Worm (Caenorhabditis elegans): Measurements from ENCODE around the gene sre-26.

DNA sequence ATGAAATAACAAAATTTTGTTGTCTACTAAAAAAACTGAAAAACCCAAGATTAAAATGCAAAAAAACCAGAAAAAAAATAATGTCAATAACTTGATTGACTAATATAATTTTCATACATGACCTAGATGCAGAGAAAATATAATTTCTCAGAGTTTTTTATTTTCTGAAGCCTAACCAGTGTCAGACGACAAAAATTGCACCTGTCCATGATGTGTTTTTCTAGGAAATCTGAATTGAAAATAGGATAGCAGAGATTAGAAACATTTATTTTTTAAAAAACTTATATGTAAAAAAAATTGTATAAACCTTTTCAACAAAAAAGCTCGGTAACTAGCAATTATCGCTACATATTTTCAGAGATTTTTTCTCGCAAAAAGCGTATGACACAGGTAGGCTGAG is 2.4 kb downstream of the sre-26 start:
- TF ChIP-seq rpc-1 (optimal IDR thresholded peaks at IDR 0.05), result no peak
- no peak for TF ChIP-seq rpc-1 (tag; optimal IDR thresholded peaks at IDR 0.05)
- no peak for TF ChIP-seq rcor-1 (GFP tag; IDR thresholded peaks at IDR 0.05)
- TF ChIP-seq C17E4.6 (GFP tag; IDR thresholded peaks at IDR 0.05), result no peak
- TF ChIP-seq madf-3 (GFP tag; IDR thresholded peaks at IDR 0.05), result no peak
- TF ChIP-seq nfya-2 (GFP tag; IDR thresholded peaks at IDR 0.05), result no peak
- no peak for TF ChIP-seq hsf-1 (GFP tag; IDR thresholded peaks at IDR 0.05)
- no peak for TF ChIP-seq efl-1 (GFP tag; optimal IDR thresholded peaks at IDR 0.05)
- TF ChIP-seq cebp-1 (GFP tag; IDR thresholded peaks at IDR 0.05), result no peak
- TF ChIP-seq cebp-1 (tag; optimal IDR thresholded peaks at IDR 0.05), result no peak

All from whole organism, young adult.